Worm (Caenorhabditis elegans) whole organism, L4/young adult: ENCODE data around the gene cee-1.

ENCODE experiments used
- W03F9.2 ChIP-seq: fragments of 150-350 bp; optimal IDR thresholded peaks from 2 replicates; lab custom pipeline; 2014; ENCODE audit warnings: missing biosample characterization, missing genetic modification characterization
- him-1 ChIP-seq: sonication (generic microtip); optimal IDR thresholded peaks from 2 replicates; lab custom pipeline; 2016; ENCODE audit warnings: missing genotype, missing genetic modification reagents, missing genetic modification characterization, missing compliant biosample characterization

- TF ChIP-seq him-1 (tag; lab: Kevin White, UChicago), result no peak
- TF ChIP-seq W03F9.2 (tag; lab: Kevin White, UChicago), result no peak
Observed at ce11 chrIII:4875663-4876062, 36.8 kb upstream of the cee-1 start.
